Worm (Caenorhabditis elegans): Measurements from ENCODE around the gene F29G6.1.
A peak's percentile ranks its signal among the peaks of the same experiment; 100 is the strongest.

The F29G6.1 gene

ce11 chrX:11517433-11517832 is 15.4 kb downstream of the F29G6.1 start:
- TF ChIP-seq aly-2 (tag; optimal IDR thresholded peaks at IDR 0.05) = no peak
- no peak for TF ChIP-seq snpc-1.2 (GFP tag; IDR thresholded peaks at IDR 0.05)
- TF ChIP-seq duxl-1 (tag; optimal IDR thresholded peaks at IDR 0.05; ENCODE audit: poor library complexity) = no peak
- TF ChIP-seq T20F7.1 (GFP tag; optimal IDR thresholded peaks at IDR 0.05) = no peak
- no peak for TF ChIP-seq unc-130 (GFP tag; optimal IDR thresholded peaks at IDR 0.05)
- TF ChIP-seq nhr-237 (tag; optimal IDR thresholded peaks at IDR 0.05) = no peak
- peak in 1 of 2 experiments; percentile 90 for TF ChIP-seq unc-62 (GFP tag; optimal IDR thresholded peaks at IDR 0.05 in 1 of 2)
- TF ChIP-seq unc-62 (tag; optimal IDR thresholded peaks at IDR 0.05) = no peak
- TF ChIP-seq pqm-1 (tag; optimal IDR thresholded peaks at IDR 0.05) = no peak
- TF ChIP-seq mdt-29 (GFP tag; IDR thresholded peaks at IDR 0.05) = no peak

- no peak for TF ChIP-seq daf-8 (GFP tag; IDR thresholded peaks at IDR 0.05)
- TF ChIP-seq nhr-28 (tag; optimal IDR thresholded peaks at IDR 0.05) = peak; percentile 62
- TF ChIP-seq R02D3.7 (tag; optimal IDR thresholded peaks at IDR 0.05) = no peak
- TF ChIP-seq dmd-6 (GFP tag; IDR thresholded peaks at IDR 0.05) = no peak
- TF ChIP-seq dmd-9 (GFP tag; IDR thresholded peaks at IDR 0.05) = no peak
- TF ChIP-seq arid-1 (GFP tag; conservative IDR thresholded peaks at IDR 0.05) = no peak
- no peak for TF ChIP-seq daf-16 (GFP tag; optimal IDR thresholded peaks at IDR 0.05)
- TF ChIP-seq daf-16 (tag; optimal IDR thresholded peaks at IDR 0.05) = peak; percentile 40
- TF ChIP-seq nhr-77 (tag; optimal IDR thresholded peaks at IDR 0.05) = peak; percentile 45
- TF ChIP-seq mxl-2 (GFP tag; conservative IDR thresholded peaks at IDR 0.05) = no peak
- peak; percentile 21 for TF ChIP-seq hlh-11 (tag; optimal IDR thresholded peaks at IDR 0.05)
- TF ChIP-seq pqm-1 (tag; optimal IDR thresholded peaks at IDR 0.05) = peak; percentile 42
- no peak for TF ChIP-seq lsy-2 (tag; optimal IDR thresholded peaks at IDR 0.05)
- peak; percentile 15 for TF ChIP-seq dve-1 (tag; optimal IDR thresholded peaks at IDR 0.05; ENCODE audit: insufficient read depth)
- TF ChIP-seq T26A8.4 (GFP tag; IDR thresholded peaks at IDR 0.05) = no peak
- TF ChIP-seq hif-1 (tag; optimal IDR thresholded peaks at IDR 0.05) = no peak
Observed at ce11 chrX:11518415-11518814, 16.3 kb downstream of the F29G6.1 start.

ce11 chrX:11519016-11519509 is 17.0 kb downstream of the F29G6.1 start, which contains the start of gene hpo-34:
TSS of gene hpo-34 (minus strand) at chrX:11519066.
- TF ChIP-seq Y5F2A.4 (GFP tag; optimal IDR thresholded peaks at IDR 0.05) = no peak
- no peak for TF ChIP-seq mdt-29 (GFP tag; IDR thresholded peaks at IDR 0.05)
- TF ChIP-seq T26A8.4 (GFP tag; IDR thresholded peaks at IDR 0.05) = no peak
- TF ChIP-seq F10B5.3 (tag; optimal IDR thresholded peaks at IDR 0.05) = no peak
- TF ChIP-seq daf-8 (GFP tag; IDR thresholded peaks at IDR 0.05) = no peak
- peak; percentile 87 for TF ChIP-seq dve-1 (tag; optimal IDR thresholded peaks at IDR 0.05; ENCODE audit: insufficient read depth)
- TF ChIP-seq hlh-30 (tag; optimal IDR thresholded peaks at IDR 0.05; ENCODE audit: insufficient read depth) = peak; percentile 47
- TF ChIP-seq duxl-1 (tag; optimal IDR thresholded peaks at IDR 0.05; ENCODE audit: poor library complexity) = no peak
- TF ChIP-seq nhr-102 (tag; optimal IDR thresholded peaks at IDR 0.05) = peak; percentile 77
- TF ChIP-seq nhr-28 (tag; optimal IDR thresholded peaks at IDR 0.05) = peak; percentile 91
- no peak for TF ChIP-seq dmd-9 (GFP tag; IDR thresholded peaks at IDR 0.05)
- TF ChIP-seq fkh-10 (GFP tag; optimal IDR thresholded peaks at IDR 0.05) = no peak
- TF ChIP-seq nhr-41 (GFP tag; IDR thresholded peaks at IDR 0.05) = 0 out of 2 replicates have a peak, but pooled peaks have one; percentile 20
- TF ChIP-seq madf-9 (GFP tag; conservative IDR thresholded peaks at IDR 0.05) = no peak
- peak; percentile 72 for TF ChIP-seq nhr-77 (tag; optimal IDR thresholded peaks at IDR 0.05)
- no peak for TF ChIP-seq D1046.2 (GFP tag; IDR thresholded peaks at IDR 0.05)
- peak in 1 of 2 experiments; percentile 15 for TF ChIP-seq hif-1 (tag; optimal IDR thresholded peaks at IDR 0.05)
- TF ChIP-seq php-3 (GFP tag; IDR thresholded peaks at IDR 0.05) = peak; percentile 79
- TF ChIP-seq nhr-237 (tag; optimal IDR thresholded peaks at IDR 0.05) = no peak
- no peak for TF ChIP-seq pha-4 (GFP tag; IDR thresholded peaks at IDR 0.05)
- TF ChIP-seq pha-4 (tag; optimal IDR thresholded peaks at IDR 0.05) = no peak
- no peak for TF ChIP-seq daf-12 (tag; optimal IDR thresholded peaks at IDR 0.05)
- no peak for TF ChIP-seq dmd-8 (GFP tag; IDR thresholded peaks at IDR 0.05)
- TF ChIP-seq mes-2 (tag; optimal IDR thresholded peaks at IDR 0.05; ENCODE audit: poor library complexity, severe bottlenecking) = peak; percentile 59
- TF ChIP-seq F44E2.7 (GFP tag; IDR thresholded peaks at IDR 0.05) = no peak
- TF ChIP-seq fos-1 (tag; optimal IDR thresholded peaks at IDR 0.05) = no peak
- TF ChIP-seq dmd-6 (GFP tag; IDR thresholded peaks at IDR 0.05) = peak; percentile 88
- peak; percentile 41 for TF ChIP-seq T20F7.1 (GFP tag; optimal IDR thresholded peaks at IDR 0.05)
- peak in 1 of 2 experiments; percentile 56 for TF ChIP-seq mdl-1 (tag; optimal IDR thresholded peaks at IDR 0.05)
- no peak for TF ChIP-seq hmg-1.1 (GFP tag; IDR thresholded peaks at IDR 0.05)
- TF ChIP-seq spr-1 (tag; optimal IDR thresholded peaks at IDR 0.05) = no peak
- TF ChIP-seq daf-16 (GFP tag; optimal IDR thresholded peaks at IDR 0.05) = no peak
- TF ChIP-seq daf-16 (tag; optimal IDR thresholded peaks at IDR 0.05) = peak; percentile 87
- TF ChIP-seq zag-1 (tag; optimal IDR thresholded peaks at IDR 0.05) = no peak
- no peak for TF ChIP-seq daf-19 (GFP tag; conservative IDR thresholded peaks at IDR 0.05)

All from whole organism, L4 larva.